Worm (Caenorhabditis elegans) whole organism, mixed stage, embryonic: ENCODE results near the gene srd-32.

Experiments used
- ceh-43 ChIP-seq: fragments of 200-800 bp; sonication (Bioruptor generic); optimal IDR thresholded peaks from 2 replicates; lab custom pipeline; 2018; ENCODE audit warnings: mild to moderate bottlenecking, missing genetic modification characterization, moderate library complexity, missing compliant biosample characterization
- ces-1 ChIP-seq: fragments of 150-350 bp; optimal IDR thresholded peaks from 2 replicates; lab custom pipeline; 2014; ENCODE audit warnings: missing biosample characterization, missing genetic modification reagents, missing genetic modification characterization
- lin-13 ChIP-seq: fragments of 150-350 bp; optimal IDR thresholded peaks from 2 replicates; lab custom pipeline; 2014; ENCODE audit warnings: missing biosample characterization, missing genetic modification characterization
- mep-1 ChIP-seq: fragments of 150-350 bp; optimal IDR thresholded peaks from 2 replicates; lab custom pipeline; 2017; ENCODE audit warnings: missing biosample characterization, missing genetic modification reagents, missing genetic modification characterization, inconsistent platforms
- sptf-1 ChIP-seq: sonication (generic microtip); optimal IDR thresholded peaks from 2 replicates; lab custom pipeline; 2017; ENCODE audit warnings: mild to moderate bottlenecking, missing genetic modification characterization, moderate library complexity, missing compliant biosample characterization
- unc-62 ChIP-seq: fragments of 150-350 bp; optimal IDR thresholded peaks from 2 replicates; lab custom pipeline; 2014; ENCODE audit warnings: missing biosample characterization, missing genetic modification reagents, missing genetic modification characterization

DNA sequence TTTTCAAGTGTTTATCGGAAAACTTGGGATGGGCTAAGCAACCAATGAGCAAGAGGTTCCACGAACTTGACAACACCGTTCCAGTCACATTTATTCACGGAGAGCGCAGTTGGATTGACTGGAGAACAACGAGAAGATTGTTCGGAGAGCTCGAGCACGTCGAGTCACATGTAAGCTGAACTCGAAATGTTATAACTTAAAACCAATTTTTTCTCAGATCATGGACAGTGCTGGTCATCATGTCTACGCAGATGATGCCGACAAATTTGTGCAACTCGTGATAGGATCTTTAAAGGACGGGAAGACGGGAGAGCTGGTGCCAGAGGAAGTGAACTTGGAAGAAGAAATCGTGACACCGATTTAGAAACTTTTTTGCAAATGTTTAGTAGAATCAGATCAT, 19.0 kb upstream of the srd-32 start:
- TF ChIP-seq unc-62 (GFP tag; lab: Kevin White, UChicago) (no peak), ces-1 (GFP tag; lab: Kevin White, UChicago) (no peak), sptf-1 (no peak), lin-13 (no peak), ceh-43 (GFP tag; lab: Kevin White, UChicago) (no peak), mep-1 (tag; lab: Kevin White, UChicago) (no peak)
